Worm (Caenorhabditis elegans) whole organism, mixed stage, embryonic: Measurements from ENCODE around the gene F53F4.12.

ENCODE experiments used
- M03D4.4 ChIP-seq: sonication (generic microtip); optimal IDR thresholded peaks from 2 replicates; lab custom pipeline; 2017; ENCODE audit warnings: mild to moderate bottlenecking, missing genetic modification characterization, missing compliant biosample characterization
- elt-1 ChIP-seq: sonication (generic microtip); optimal IDR thresholded peaks from 2 replicates; lab custom pipeline; 2017; ENCODE audit warnings: missing genetic modification characterization, mild to moderate bottlenecking, missing compliant biosample characterization, antibody characterized with exemption, moderate library complexity, borderline replicate concordance; ENCODE audit not compliant: insufficient read depth
- elt-3 ChIP-seq: fragments of 150-350 bp; optimal IDR thresholded peaks from 2 replicates; lab custom pipeline; 2014; ENCODE audit warnings: missing biosample characterization, missing genetic modification characterization
- flh-1 ChIP-seq: fragments of 200-800 bp; sonication (Bioruptor generic); optimal IDR thresholded peaks from 2 replicates; lab custom pipeline; 2018; ENCODE audit warnings: mild to moderate bottlenecking, missing genetic modification characterization, moderate library complexity, missing compliant biosample characterization
- lin-13 ChIP-seq: fragments of 150-350 bp; optimal IDR thresholded peaks from 2 replicates; lab custom pipeline; 2014; ENCODE audit warnings: missing biosample characterization, missing genetic modification characterization
- lsy-2 ChIP-seq: fragments of 150-350 bp; optimal IDR thresholded peaks from 2 replicates; lab custom pipeline; 2014; ENCODE audit warnings: missing biosample characterization, missing genetic modification characterization
- mab-5 ChIP-seq: fragments of 150-350 bp; optimal IDR thresholded peaks from 2 replicates; lab custom pipeline; 2014; ENCODE audit warnings: missing biosample characterization, missing genetic modification characterization
- mls-2 ChIP-seq: sonication (generic microtip); optimal IDR thresholded peaks from 2 replicates; lab custom pipeline; 2016; ENCODE audit warnings: mild to moderate bottlenecking, missing genetic modification characterization, moderate library complexity, missing compliant biosample characterization
- nhr-28 ChIP-seq: fragments of 150-350 bp; optimal IDR thresholded peaks from 2 replicates; lab custom pipeline; 2014; ENCODE audit warnings: missing biosample characterization, missing genetic modification characterization
- pha-4 ChIP-seq: fragments of 150-350 bp; optimal IDR thresholded peaks from 2 replicates; lab custom pipeline; 2018; ENCODE audit warnings: missing biosample characterization, missing genetic modification reagents, missing genetic modification characterization
- sem-2 ChIP-seq: fragments of 200-800 bp; sonication (Bioruptor generic); optimal IDR thresholded peaks from 2 replicates; lab custom pipeline; 2018; ENCODE audit warnings: mild to moderate bottlenecking, missing genetic modification characterization, missing compliant biosample characterization
- snpc-4 ChIP-seq: fragments of 150-350 bp; optimal IDR thresholded peaks from 2 replicates; lab custom pipeline; 2014; ENCODE audit warnings: missing biosample characterization, missing genetic modification characterization
- zip-8 ChIP-seq: fragments of 150-350 bp; optimal IDR thresholded peaks from 2 replicates; lab custom pipeline; 2014; ENCODE audit warnings: missing biosample characterization, missing genetic modification characterization
- ztf-11 ChIP-seq: fragments of 150-350 bp; optimal IDR thresholded peaks from 2 replicates; lab custom pipeline; 2014; ENCODE audit warnings: missing biosample characterization, missing genetic modification characterization

ce11 chrV:13580696-13581095 lies 45.2 kb upstream of the F53F4.12 start, which contains the start of gene C50B8.5:
- TF ChIP-seq lin-13: no peak
- TF ChIP-seq lsy-2 (tag; lab: Kevin White, UChicago): no peak
- TF ChIP-seq pha-4 (tag; lab: Kevin White, UChicago): no peak
- TF ChIP-seq elt-3: no peak
- no peak for TF ChIP-seq ztf-11 (tag; lab: Kevin White, UChicago)
- TF ChIP-seq snpc-4: no peak
- TF ChIP-seq sem-2: no peak
- no peak for TF ChIP-seq zip-8
- no peak for TF ChIP-seq elt-1 (tag; lab: Kevin White, UChicago)
- TF ChIP-seq mab-5 (tag; lab: Kevin White, UChicago): no peak
- TF ChIP-seq M03D4.4: no peak
- no peak for TF ChIP-seq mls-2 (tag; lab: Kevin White, UChicago)
- TF ChIP-seq nhr-28 (tag; lab: Kevin White, UChicago): no peak
- no peak for TF ChIP-seq flh-1 (GFP tag; lab: Kevin White, UChicago)
